Fruit fly (Drosophila melanogaster): Measurements from ENCODE around the gene CG6912.

dm6 chr3R:15181467-15181866 is 44.7 kb upstream of the CG6912 start, which contains the start of gene Mf:
- TF ChIP-seq br (GFP tag; optimal IDR thresholded peaks at IDR 0.05) = no peak
- TF ChIP-seq pan (optimal IDR thresholded peaks at IDR 0.05) = no peak
- TF ChIP-seq dsf (GFP tag; optimal IDR thresholded peaks at IDR 0.05; ENCODE audit: borderline replicate concordance) = no peak
- TF ChIP-seq psq (GFP tag; optimal IDR thresholded peaks at IDR 0.05) = no peak
- TF ChIP-seq CG32264 (GFP tag; optimal IDR thresholded peaks at IDR 0.05) = no peak
- no peak for TF ChIP-seq Rel (GFP tag; optimal IDR thresholded peaks at IDR 0.05)
- TF ChIP-seq Rel (tag; optimal IDR thresholded peaks at IDR 0.05) = no peak
- no peak for TF ChIP-seq CG9705 (GFP tag; optimal IDR thresholded peaks at IDR 0.05)
- TF ChIP-seq HLH106 (tag; optimal IDR thresholded peaks at IDR 0.05) = no peak
- TF ChIP-seq Jra (GFP tag; optimal IDR thresholded peaks at IDR 0.05) = no peak
- no peak for TF ChIP-seq OdsH (GFP tag; optimal IDR thresholded peaks at IDR 0.05)
- no peak for TF ChIP-seq Myc (optimal IDR thresholded peaks at IDR 0.05)
- TF ChIP-seq woc (GFP tag; optimal IDR thresholded peaks at IDR 0.05) = no peak
